Fruit fly (Drosophila melanogaster) whole organism: ENCODE measurements around the gene CG34043.

Source experiments
- CG8478 ChIP-seq: fragments of >200 bp; optimal IDR thresholded peaks from 2 replicates; lab custom pipeline; 2018; ENCODE audit warnings: inconsistent platforms
- Dll ChIP-seq: fragments of >200 bp; optimal IDR thresholded peaks from 2 replicates; lab custom pipeline; 2017
- EcR ChIP-seq, 2 experiments: fragments of >200 bp; optimal IDR thresholded peaks; 2 replicates each; lab custom pipeline; 2017; ENCODE audit warnings: missing biosample characterization in 2 of 2, missing genetic modification characterization in 2 of 2, missing genetic modification reagents in 2 of 2
- pan ChIP-seq: fragments of >200 bp; optimal IDR thresholded peaks from 2 replicates; lab custom pipeline; 2017
- psq ChIP-seq: fragments of >200 bp; optimal IDR thresholded peaks from 2 replicates; lab custom pipeline; 2017
- usp ChIP-seq: fragments of >200 bp; optimal IDR thresholded peaks from 2 replicates; lab custom pipeline; 2017; ENCODE audit warnings: missing biosample characterization, missing genetic modification characterization, mixed read lengths

The CG34043 gene

dm6 chr2L:10237725-10238446, 42.8 kb downstream of the CG34043 start, which contains the start of gene mthl15:
Gene mthl15, minus strand, starts transcription at chr2L:10238317.
- TF ChIP-seq EcR (GFP tag; optimal IDR thresholded peaks at IDR 0.05; lab: Kevin White, UChicago) = no peak
- peak; percentile 8 for TF ChIP-seq pan (lab: Kevin White, UChicago)

dm6 chr2L:10232827-10233226, 47.8 kb downstream of the CG34043 start:
- no peak for TF ChIP-seq pan (lab: Kevin White, UChicago)
- TF ChIP-seq usp = no peak
- TF ChIP-seq CG8478 = no peak
- TF ChIP-seq psq (lab: Kevin White, UChicago) = no peak
- no peak for TF ChIP-seq EcR (GFP tag; optimal IDR thresholded peaks at IDR 0.05; lab: Kevin White, UChicago)
- TF ChIP-seq Dll (lab: Kevin White, UChicago) = no peak

DNA sequence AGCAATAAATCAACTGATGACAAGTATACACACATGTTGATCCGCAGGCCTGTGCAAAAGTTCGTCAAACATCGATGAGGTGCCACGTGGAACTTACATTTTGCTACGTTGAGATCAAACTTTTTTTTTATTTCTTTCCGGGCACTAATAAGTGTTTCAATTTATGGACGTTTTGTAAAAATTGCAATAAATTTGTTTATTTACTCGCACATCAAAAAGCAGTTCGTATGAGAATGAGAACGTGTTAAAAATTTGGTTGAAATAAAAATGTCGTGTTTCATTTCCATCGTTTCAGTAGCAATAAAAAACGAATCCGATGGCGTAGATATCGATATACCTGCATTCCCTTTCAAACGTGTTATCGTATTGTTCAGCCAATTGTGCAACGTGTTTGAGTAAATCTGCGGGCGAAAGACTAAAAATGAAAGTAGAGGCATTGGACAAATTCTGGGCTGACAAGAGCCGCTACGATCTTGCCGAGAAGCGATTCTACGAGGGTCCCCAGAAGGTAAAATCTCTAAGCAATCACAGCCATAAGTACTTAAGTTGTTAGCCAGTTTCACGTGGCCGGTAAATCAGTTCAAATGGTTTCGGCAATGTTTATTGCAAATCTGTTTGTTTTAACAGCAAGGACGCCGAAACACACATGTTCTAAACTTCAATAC, 48.4 kb downstream of the CG34043 start, which contains the start of gene eEF1delta:
TSS of gene eEF1delta (plus strand) at position 356 of the 665 bp plus-strand sequence.
- TF ChIP-seq Dll (lab: Kevin White, UChicago) = no peak
- TF ChIP-seq psq (lab: Kevin White, UChicago) = no peak
- no peak for TF ChIP-seq CG8478
- no peak for TF ChIP-seq pan (lab: Kevin White, UChicago)
- no peak for TF ChIP-seq EcR (GFP tag; optimal IDR thresholded peaks at IDR 0.05; lab: Kevin White, UChicago)
- TF ChIP-seq usp = no peak

- no peak for TF ChIP-seq EcR (GFP tag; optimal IDR thresholded peaks at IDR 0.05; lab: Kevin White, UChicago)
- TF ChIP-seq pan (lab: Kevin White, UChicago) = no peak
- no peak for TF ChIP-seq usp
- no peak for TF ChIP-seq CG8478
- TF ChIP-seq Dll (lab: Kevin White, UChicago) = no peak
- TF ChIP-seq psq (lab: Kevin White, UChicago) = no peak
These were observed 49.2 kb downstream of the CG34043 start, which contains the start of gene ova for dm6 chr2L:10231510-10231909. Gene ova, minus strand, starts transcription at chr2L:10231692.

DNA sequence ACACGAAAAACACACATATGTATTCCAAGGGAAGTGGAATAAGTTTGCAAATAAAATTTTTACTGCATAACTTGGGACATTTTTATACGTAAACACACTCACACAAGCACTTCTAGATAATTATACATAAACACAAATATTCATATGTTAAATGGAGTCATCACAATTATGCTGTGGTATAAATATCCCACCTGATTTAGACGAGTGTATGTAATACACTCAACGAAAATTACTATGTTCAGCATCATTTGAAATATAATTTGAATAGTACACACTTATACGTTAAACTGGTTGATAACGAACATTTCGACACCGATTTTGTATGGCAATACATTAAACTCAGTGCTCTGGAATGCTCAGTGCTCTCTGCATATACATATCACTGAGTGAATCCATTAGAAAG, 49.6 kb downstream of the CG34043 start:
- TF ChIP-seq CG8478 (no peak), EcR (GFP tag; optimal IDR thresholded peaks at IDR 0.05; lab: Kevin White, UChicago) (no peak), Dll (lab: Kevin White, UChicago) (no peak), psq (lab: Kevin White, UChicago) (no peak), pan (lab: Kevin White, UChicago) (no peak), usp (no peak)

- TF ChIP-seq pan (lab: Kevin White, UChicago) = no peak
- no peak for TF ChIP-seq usp
- no peak for TF ChIP-seq Dll (lab: Kevin White, UChicago)
- TF ChIP-seq EcR (GFP tag; optimal IDR thresholded peaks at IDR 0.05; lab: Kevin White, UChicago) = no peak
- no peak for TF ChIP-seq CG8478
- TF ChIP-seq psq (lab: Kevin White, UChicago) = no peak
These were observed 50.2 kb downstream of the CG34043 start for dm6 chr2L:10230455-10230854.
